Worm (Caenorhabditis elegans): ENCODE data around the gene ctsa-4.1.

DNA sequence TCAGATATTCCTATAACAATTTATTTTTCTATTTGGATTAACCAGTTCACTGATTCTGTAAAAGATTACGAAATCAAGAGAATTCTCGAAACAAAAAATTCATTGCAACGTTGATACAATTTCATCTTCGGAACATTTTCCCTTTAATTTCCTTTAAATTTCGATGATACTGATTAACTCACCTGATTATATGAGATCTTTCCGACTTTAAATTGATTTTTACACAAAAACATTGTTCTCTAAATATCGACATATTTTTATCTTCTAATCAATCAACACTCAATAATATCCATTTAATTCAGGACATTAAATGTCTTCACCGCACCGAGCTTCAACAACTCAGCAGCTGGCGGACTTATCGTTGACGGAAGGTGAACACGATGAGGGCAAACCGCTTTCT, 4.2 kb downstream of the ctsa-4.1 start, which contains the start of gene lin-23:
- no peak for TF ChIP-seq ZK546.5 (tag; optimal IDR thresholded peaks at IDR 0.05)
- no peak for TF ChIP-seq ceh-82 (tag; optimal IDR thresholded peaks at IDR 0.05)
- no peak for TF ChIP-seq R02D3.7 (tag; optimal IDR thresholded peaks at IDR 0.05)
- TF ChIP-seq zag-1 (tag; optimal IDR thresholded peaks at IDR 0.05): no peak
- no peak for TF ChIP-seq fos-1 (tag; optimal IDR thresholded peaks at IDR 0.05)
- TF ChIP-seq nhr-28 (tag; optimal IDR thresholded peaks at IDR 0.05): no peak
- no peak for TF ChIP-seq lin-15B (tag; optimal IDR thresholded peaks at IDR 0.05)
- no peak for TF ChIP-seq skn-1 (tag; optimal IDR thresholded peaks at IDR 0.05)
- no peak for TF ChIP-seq unc-62 (GFP tag; optimal IDR thresholded peaks at IDR 0.05)
- TF ChIP-seq sea-2 (GFP tag; optimal IDR thresholded peaks at IDR 0.05): no peak
- TF ChIP-seq hmg-11 (tag; optimal IDR thresholded peaks at IDR 0.05): no peak
- no peak for TF ChIP-seq mml-1 (tag; optimal IDR thresholded peaks at IDR 0.05)
- no peak for TF ChIP-seq unc-39 (tag; optimal IDR thresholded peaks at IDR 0.05)
- no peak for TF ChIP-seq nhr-237 (tag; optimal IDR thresholded peaks at IDR 0.05)

All from whole organism, L3 larva.